Worm (Caenorhabditis elegans) whole organism, late embryonic: ENCODE data around the gene F56A11.4.

Experiments used
- ceh-34 ChIP-seq: sonication (generic microtip); optimal IDR thresholded peaks from 2 replicates; lab custom pipeline; 2016; ENCODE audit warnings: mild to moderate bottlenecking, missing genetic modification characterization, missing compliant biosample characterization
- che-1 ChIP-seq: sonication (generic microtip); optimal IDR thresholded peaks from 2 replicates; lab custom pipeline; 2016; ENCODE audit warnings: mild to moderate bottlenecking, missing genetic modification characterization, missing compliant biosample characterization
- hlh-30 ChIP-seq: sonication (generic microtip); optimal IDR thresholded peaks from 2 replicates; lab custom pipeline; 2017; ENCODE audit warnings: antibody characterized with exemption, missing genetic modification characterization, missing compliant biosample characterization; ENCODE audit not compliant: insufficient read depth
- rnt-1 ChIP-seq: sonication (generic microtip); optimal IDR thresholded peaks from 2 replicates; lab custom pipeline; 2016; ENCODE audit warnings: missing genetic modification characterization, missing compliant biosample characterization
- ttx-3 ChIP-seq: sonication (generic microtip); optimal IDR thresholded peaks from 2 replicates; lab custom pipeline; 2016; ENCODE audit warnings: missing genetic modification reagents, missing genetic modification characterization, missing compliant biosample characterization
- ztf-16 ChIP-seq: sonication (generic microtip); optimal IDR thresholded peaks from 2 replicates; lab custom pipeline; 2017; ENCODE audit warnings: missing genetic modification characterization, missing compliant biosample characterization

ce11 chrIV:558735-559284 lies 10.7 kb downstream of the F56A11.4 start, which contains the start of gene efn-4:
- no peak for TF ChIP-seq rnt-1 (tag; lab: Kevin White, UChicago)
- no peak for TF ChIP-seq che-1
- TF ChIP-seq ttx-3 (tag; lab: Kevin White, UChicago), result no peak
- TF ChIP-seq hlh-30 (tag; lab: Kevin White, UChicago), result no peak
- no peak for TF ChIP-seq ceh-34
- no peak for TF ChIP-seq ztf-16 (tag; lab: Kevin White, UChicago)
